Worm (Caenorhabditis elegans) whole organism, L1 larva: ENCODE data around the gene B0238.12.

Experiments
- C04F5.9 ChIP-seq: sonication (generic microtip); optimal IDR thresholded peaks from 2 replicates; lab custom pipeline; 2016; ENCODE audit warnings: missing genetic modification characterization, missing compliant biosample characterization
- alr-1 ChIP-seq: fragments of 200-800 bp; sonication (Bioruptor generic); optimal IDR thresholded peaks from 2 replicates; lab custom pipeline; 2018; ENCODE audit warnings: borderline replicate concordance, mild to moderate bottlenecking, missing genetic modification characterization, missing compliant biosample characterization
- aly-2 ChIP-seq: fragments of 150-350 bp; optimal IDR thresholded peaks from 2 replicates; lab custom pipeline; 2014; ENCODE audit warnings: missing biosample characterization, missing genetic modification characterization
- ceh-82 ChIP-seq, 3 experiments: fragments of 150-350 bp in 1 of 3; sonication (generic microtip) in 2 of 3; optimal IDR thresholded peaks; 2 replicates each; lab custom pipeline; 2014 to 2017; ENCODE audit warnings: missing biosample characterization in 3 of 3, missing genetic modification characterization in 3 of 3
- ceh-88 ChIP-seq: fragments of 200-800 bp; sonication (Bioruptor generic); IDR thresholded peaks from 2 replicates; pipeline ENCODE4 v1.3.6; 2022; ENCODE audit warnings: missing genetic modification characterization, missing compliant biosample characterization
- ceh-90 ChIP-seq: sonication (generic microtip); optimal IDR thresholded peaks from 2 replicates; lab custom pipeline; 2016; ENCODE audit warnings: missing genetic modification characterization, missing compliant biosample characterization
- ces-1 ChIP-seq: fragments of 150-350 bp; optimal IDR thresholded peaks from 2 replicates; lab custom pipeline; 2014; ENCODE audit warnings: missing biosample characterization, missing genetic modification reagents, missing genetic modification characterization
- dsc-1 ChIP-seq: sonication (generic microtip); optimal IDR thresholded peaks from 2 replicates; lab custom pipeline; 2016; ENCODE audit warnings: mild to moderate bottlenecking, missing genetic modification characterization, missing compliant biosample characterization
- efl-1 ChIP-seq, 4 experiments: fragments of 150-350 bp; optimal IDR thresholded peaks in 3 of 4; peaks in 1 of 4; 1 replicate in 1 of 4; 2 replicates in 3 of 4; lab custom pipeline; 2014; ENCODE audit warnings: missing biosample characterization in 2 of 4, missing genetic modification characterization in 2 of 4, missing genetic modification reagents in 2 of 4
- efl-3 ChIP-seq: fragments of 200-800 bp; sonication (Bioruptor generic); optimal IDR thresholded peaks from 2 replicates; lab custom pipeline; 2018; ENCODE audit warnings: mild to moderate bottlenecking, missing genetic modification characterization, missing compliant biosample characterization
- egl-13 ChIP-seq: sonication (generic microtip); optimal IDR thresholded peaks from 2 replicates; lab custom pipeline; 2016; ENCODE audit warnings: missing genotype, missing genetic modification reagents, missing genetic modification characterization, missing compliant biosample characterization
- fkh-4 ChIP-seq: sonication (generic microtip); optimal IDR thresholded peaks from 2 replicates; lab custom pipeline; 2016; ENCODE audit warnings: missing compliant biosample characterization, missing genetic modification characterization, borderline replicate concordance
- fkh-8 ChIP-seq: sonication (generic microtip); optimal IDR thresholded peaks from 2 replicates; lab custom pipeline; 2016; ENCODE audit warnings: mild to moderate bottlenecking, missing genetic modification characterization, missing compliant biosample characterization
- hlh-4 ChIP-seq: sonication (generic microtip); optimal IDR thresholded peaks from 2 replicates; lab custom pipeline; 2016; ENCODE audit warnings: mild to moderate bottlenecking, missing genetic modification characterization, missing compliant biosample characterization
- hpl-2 ChIP-seq: fragments of 150-350 bp; optimal IDR thresholded peaks from 2 replicates; lab custom pipeline; 2014; ENCODE audit warnings: missing biosample characterization, missing genetic modification reagents, missing genetic modification characterization
- lin-14 ChIP-seq: fragments of 200-800 bp; sonication (Bioruptor generic); optimal IDR thresholded peaks from 2 replicates; lab custom pipeline; 2018; ENCODE audit warnings: mild to moderate bottlenecking, missing genetic modification characterization, moderate library complexity, missing compliant biosample characterization
- lsy-2 ChIP-seq, 2 experiments: fragments of 150-350 bp; optimal IDR thresholded peaks; 2 replicates each; lab custom pipeline; 2014; ENCODE audit warnings: missing biosample characterization in 2 of 2, missing genetic modification characterization in 2 of 2
- mab-9 ChIP-seq: fragments of 200-800 bp; sonication (Bioruptor generic); IDR thresholded peaks from 2 replicates; pipeline ENCODE4 v1.3.6; 2022; ENCODE audit warnings: missing genetic modification reagents, missing genetic modification characterization, missing compliant biosample characterization
- mdl-1 ChIP-seq, 2 experiments: fragments of 150-350 bp; optimal IDR thresholded peaks; 2 replicates each; lab custom pipeline; 2014 to 2017; ENCODE audit warnings: missing biosample characterization in 2 of 2, missing genetic modification characterization in 2 of 2, inconsistent platforms in 1 of 2
- nhr-11 ChIP-seq: fragments of 150-350 bp; optimal IDR thresholded peaks from 2 replicates; lab custom pipeline; 2014; ENCODE audit warnings: missing biosample characterization, missing genetic modification characterization
- nhr-19 ChIP-seq: fragments of 200-800 bp; sonication (Bioruptor generic); conservative IDR thresholded peaks from 2 replicates; pipeline ENCODE4 v1.3.6; 2022; ENCODE audit warnings: missing genetic modification characterization, missing compliant biosample characterization
- nhr-20 ChIP-seq: sonication (generic microtip); optimal IDR thresholded peaks from 2 replicates; lab custom pipeline; 2016; ENCODE audit warnings: mild to moderate bottlenecking, missing genetic modification characterization, missing compliant biosample characterization
- nhr-71 ChIP-seq: sonication (generic microtip); optimal IDR thresholded peaks from 2 replicates; lab custom pipeline; 2016; ENCODE audit warnings: mild to moderate bottlenecking, missing genetic modification characterization, moderate library complexity, missing compliant biosample characterization
- nhr-76 ChIP-seq: sonication (generic microtip); optimal IDR thresholded peaks from 2 replicates; lab custom pipeline; 2017; ENCODE audit warnings: missing biosample characterization, missing genetic modification characterization
- nhr-85 ChIP-seq: sonication (generic microtip); peaks from one replicate; lab custom pipeline; 2016; ENCODE audit warnings: missing genetic modification characterization, inconsistent platforms, missing compliant biosample characterization
- rnt-1 ChIP-seq: sonication (generic microtip); optimal IDR thresholded peaks from 2 replicates; lab custom pipeline; 2016; ENCODE audit warnings: mild to moderate bottlenecking, missing genetic modification characterization, moderate library complexity, missing compliant biosample characterization
- snu-23 ChIP-seq: sonication (generic microtip); optimal IDR thresholded peaks from 2 replicates; lab custom pipeline; 2016; ENCODE audit warnings: missing genetic modification characterization, missing compliant biosample characterization
- tbx-2 ChIP-seq: sonication (generic microtip); optimal IDR thresholded peaks from 2 replicates; lab custom pipeline; 2016; ENCODE audit warnings: missing genetic modification characterization, missing compliant biosample characterization
- tlp-1 ChIP-seq: fragments of 150-350 bp; optimal IDR thresholded peaks from 2 replicates; lab custom pipeline; 2014; ENCODE audit warnings: missing biosample characterization, missing genetic modification characterization
- unc-130 ChIP-seq: fragments of 150-350 bp; optimal IDR thresholded peaks from 2 replicates; lab custom pipeline; 2017; ENCODE audit warnings: missing biosample characterization, missing genetic modification characterization, inconsistent platforms
- unc-30 ChIP-seq: sonication (generic microtip); optimal IDR thresholded peaks from 2 replicates; lab custom pipeline; 2017; ENCODE audit warnings: missing biosample characterization, missing genetic modification characterization
- unc-86 ChIP-seq: sonication (generic microtip); optimal IDR thresholded peaks from 2 replicates; lab custom pipeline; 2016; ENCODE audit warnings: missing genetic modification characterization, missing compliant biosample characterization
- vab-15 ChIP-seq: sonication (generic microtip); optimal IDR thresholded peaks from 2 replicates; lab custom pipeline; 2017; ENCODE audit warnings: missing genotype, mild to moderate bottlenecking, missing genetic modification characterization, missing compliant biosample characterization
- xbp-1 ChIP-seq: sonication (generic microtip); optimal IDR thresholded peaks from 2 replicates; lab custom pipeline; 2016; ENCODE audit warnings: missing genetic modification characterization, missing compliant biosample characterization
- zag-1 ChIP-seq: fragments of 150-350 bp; optimal IDR thresholded peaks from 2 replicates; lab custom pipeline; 2014; ENCODE audit warnings: missing biosample characterization, missing genetic modification characterization
- zip-4 ChIP-seq: fragments of 200-800 bp; sonication (Bioruptor generic); optimal IDR thresholded peaks from 2 replicates; lab custom pipeline; 2018; ENCODE audit warnings: mild to moderate bottlenecking, missing genetic modification characterization, moderate library complexity, missing compliant biosample characterization
- ztf-4 ChIP-seq: fragments of 150-350 bp; optimal IDR thresholded peaks from 2 replicates; lab custom pipeline; 2014; ENCODE audit warnings: missing biosample characterization, missing genetic modification characterization

B0238.12 gene

DNA sequence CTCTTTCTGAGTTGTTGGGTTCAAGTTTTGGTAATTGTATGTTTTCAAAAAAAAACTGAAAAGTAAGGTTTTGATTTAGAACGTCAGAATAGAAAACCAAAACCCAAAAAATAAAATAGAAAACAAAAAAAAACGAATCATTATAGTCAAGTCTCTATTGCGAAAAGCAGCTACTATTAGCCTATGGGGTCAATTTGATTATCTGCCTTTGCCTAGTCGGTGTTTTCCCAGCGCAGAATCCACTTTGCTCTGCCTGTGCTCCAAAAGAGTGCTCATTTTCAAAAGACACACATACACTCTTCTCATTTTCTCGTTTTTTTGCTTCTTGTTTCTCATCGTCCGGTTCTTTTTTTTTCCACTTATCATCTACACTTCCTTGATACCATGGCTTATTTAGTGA lies 23.0 kb downstream of the B0238.12 start:
- no peak for TF ChIP-seq egl-13
- no peak for TF ChIP-seq tlp-1
- no peak for TF ChIP-seq unc-130 (tag; lab: Kevin White, UChicago)
- TF ChIP-seq unc-30 = no peak
- no peak for TF ChIP-seq alr-1 (tag; lab: Kevin White, UChicago)
- no peak for TF ChIP-seq fkh-4 (tag; lab: Kevin White, UChicago)
- TF ChIP-seq ceh-88 (GFP tag; lab: Robert Waterston, UW) = no peak
- no peak for TF ChIP-seq ceh-90 (tag; lab: Kevin White, UChicago)
- no peak for TF ChIP-seq lin-14 (GFP tag; lab: Kevin White, UChicago)
- TF ChIP-seq vab-15 (tag; lab: Kevin White, UChicago) = no peak
- no peak for TF ChIP-seq ceh-82 (tag; optimal IDR thresholded peaks at IDR 0.05; lab: Kevin White, UChicago)
- no peak for TF ChIP-seq mdl-1 (tag; optimal IDR thresholded peaks at IDR 0.05; lab: Kevin White, UChicago)
- no peak for TF ChIP-seq fkh-8
- TF ChIP-seq zip-4 = no peak
- no peak for TF ChIP-seq nhr-11
- TF ChIP-seq efl-3 = no peak
- TF ChIP-seq nhr-76 (tag; lab: Kevin White, UChicago) = no peak
- no peak for TF ChIP-seq mab-9 (GFP tag; lab: Robert Waterston, UW)

DNA sequence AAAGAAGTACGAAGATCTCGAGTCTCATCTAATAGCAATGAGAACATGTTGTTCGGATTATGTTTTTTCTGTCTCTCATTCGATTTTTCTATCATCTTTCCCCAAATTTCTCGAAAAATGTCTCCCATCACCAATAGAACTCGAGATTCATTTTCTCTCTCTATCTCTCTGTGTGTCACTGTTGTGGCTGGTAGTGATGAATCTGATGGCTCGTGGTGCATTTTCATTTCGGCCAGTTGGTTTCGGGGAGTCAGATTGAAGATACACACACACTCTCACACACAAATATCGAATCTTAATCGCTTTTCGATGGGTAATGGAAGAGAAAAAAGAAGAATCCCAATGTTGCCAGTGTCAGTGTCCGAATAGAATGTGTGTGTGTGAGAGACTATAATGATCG lies 30.3 kb downstream of the B0238.12 start:
- TF ChIP-seq efl-3 (no peak), unc-130 (tag; lab: Kevin White, UChicago) (peak; percentile 3), zag-1 (tag; lab: Kevin White, UChicago) (no peak), unc-86 (tag; lab: Kevin White, UChicago) (no peak), nhr-85 (tag; lab: Kevin White, UChicago) (no peak), mab-9 (GFP tag; lab: Robert Waterston, UW) (no peak), hpl-2 (no peak), snu-23 (peak; percentile 36), nhr-20 (tag; lab: Kevin White, UChicago) (peak; percentile 17), xbp-1 (no peak), efl-1 (optimal IDR thresholded peaks at IDR 0.05; lab: Kevin White, UChicago) (peak in 1 of 2 experiments; percentile 9), efl-1 (GFP tag; optimal IDR thresholded peaks at IDR 0.05 in 1 of 2; lab: Kevin White, UChicago) (no peak), aly-2 (tag; lab: Kevin White, UChicago) (no peak), lin-14 (GFP tag; lab: Kevin White, UChicago) (peak; percentile 81), dsc-1 (tag; lab: Kevin White, UChicago) (peak; percentile 94), nhr-19 (peak; percentile 22; the same call in 1 of the 2 replicates), tbx-2 (tag; lab: Kevin White, UChicago) (peak; percentile 18), ces-1 (GFP tag; lab: Kevin White, UChicago) (no peak), fkh-4 (tag; lab: Kevin White, UChicago) (peak; percentile 53), nhr-71 (tag; lab: Kevin White, UChicago) (peak; percentile 72), mdl-1 (tag; optimal IDR thresholded peaks at IDR 0.05; lab: Kevin White, UChicago) (peak in 1 of 2 experiments; percentile 56), rnt-1 (tag; lab: Kevin White, UChicago) (peak; percentile 40), lsy-2 (tag; optimal IDR thresholded peaks at IDR 0.05; lab: Kevin White, UChicago) (peak in 1 of 2 experiments; percentile 55), C04F5.9 (no peak), ztf-4 (tag; lab: Kevin White, UChicago) (peak; percentile 9), hlh-4 (tag; lab: Kevin White, UChicago) (no peak)
- TF ChIP-seq, all 84 proteins: peak for 14

DNA sequence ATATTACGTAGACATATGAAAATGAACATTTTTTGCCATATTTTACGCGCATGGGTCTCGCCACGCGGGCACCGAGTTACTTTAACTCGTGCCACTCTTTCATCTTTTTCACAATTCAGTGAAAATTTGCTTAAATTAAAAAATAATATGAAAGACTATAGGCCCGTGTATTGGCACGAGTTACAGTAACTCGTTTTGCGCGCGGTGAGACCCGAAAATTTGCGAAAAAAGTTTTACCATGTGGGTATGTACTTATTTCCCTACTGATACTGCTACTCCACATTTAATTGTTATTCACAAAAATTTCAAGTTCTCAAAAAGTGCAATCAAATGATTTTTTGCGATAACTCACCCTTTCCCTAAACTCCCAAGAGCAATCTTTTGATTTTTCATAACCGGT lies 32.1 kb downstream of the B0238.12 start:
- TF ChIP-seq dsc-1 (tag; lab: Kevin White, UChicago) = no peak
- TF ChIP-seq, all 84 proteins: peak for 0

DNA sequence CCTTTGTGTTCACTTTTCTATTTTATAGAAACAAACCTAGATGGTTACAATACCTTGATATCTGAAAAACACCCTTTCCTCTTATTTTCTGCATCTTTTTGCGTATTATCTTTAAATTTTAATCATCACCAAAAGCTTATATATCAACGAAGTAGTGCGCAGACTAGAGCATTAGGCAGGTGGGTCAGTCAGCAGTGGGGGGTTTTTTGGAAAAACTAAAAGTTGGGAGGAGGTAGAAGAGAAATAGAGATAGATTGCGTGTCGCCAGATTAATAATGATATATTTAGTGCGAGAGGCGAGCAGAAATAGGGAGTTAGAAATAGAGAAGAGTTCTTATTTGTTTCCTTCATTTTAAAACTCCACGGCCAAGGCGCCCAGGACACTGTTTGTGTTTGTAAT lies 35.6 kb downstream of the B0238.12 start:
- peak; percentile 27 for TF ChIP-seq dsc-1 (tag; lab: Kevin White, UChicago)
- TF ChIP-seq fkh-8 = peak; percentile 59
- TF ChIP-seq ceh-82 (tag; optimal IDR thresholded peaks at IDR 0.05; lab: Kevin White, UChicago) = no peak
- TF ChIP-seq, all 84 proteins: peak for 2
